Fruit fly (Drosophila melanogaster): ENCODE measurements around the gene CG14137.
"Not testable (repeated sequence)": the region's sequence is repeated elsewhere in the genome, so short reads cannot be mapped to it uniquely, and the experiment has no call there.

DNA sequence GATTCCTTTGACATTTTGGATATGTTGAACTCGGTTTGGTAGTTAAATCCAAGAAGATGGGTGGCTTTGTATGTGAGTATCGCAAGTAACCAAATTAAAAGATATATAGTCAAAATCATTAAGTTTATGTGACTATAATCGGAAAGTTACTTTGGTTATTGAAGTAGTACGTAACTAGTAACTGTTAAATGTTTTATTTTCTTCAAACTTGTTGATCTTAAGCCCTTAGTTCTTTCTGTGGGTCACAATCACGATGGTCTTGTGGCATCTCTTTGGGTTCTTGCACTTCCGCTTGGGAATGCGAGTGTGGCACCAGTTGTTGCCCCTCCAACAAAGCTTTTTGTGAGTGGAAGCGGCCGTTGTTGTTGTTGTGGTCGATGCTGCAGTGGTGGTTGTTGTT is 22.9 kb downstream of the CG14137 start, which contains the start of gene CG33489:
- TF ChIP-seq Dll (optimal IDR thresholded peaks at IDR 0.05); usp (GFP tag; optimal IDR thresholded peaks at IDR 0.05); pan (optimal IDR thresholded peaks at IDR 0.05); CG8478 (optimal IDR thresholded peaks at IDR 0.05); EcR (GFP tag; optimal IDR thresholded peaks at IDR 0.05); psq (optimal IDR thresholded peaks at IDR 0.05): not testable (repeated sequence)

Measured in whole organism.